Fruit fly (Drosophila melanogaster): Measurements from ENCODE around the gene Unc-76.
A peak's percentile ranks its signal among the peaks of the same experiment; 100 is the strongest.

The Unc-76 gene

dm6 chrX:2123013-2123964 lies 42.9 kb downstream of the Unc-76 start, which contains the start of gene ph-d (continued):
- TF ChIP-seq CG18619 (GFP tag; optimal IDR thresholded peaks at IDR 0.05) (peak; percentile 38), cato (GFP tag; optimal IDR thresholded peaks at IDR 0.05; ENCODE audit: borderline replicate concordance) (no peak), Dek (tag; optimal IDR thresholded peaks at IDR 0.05) (peak; percentile 29), seq (GFP tag; IDR thresholded peaks at IDR 0.05) (peak; percentile 80), CG11456 (GFP tag; IDR thresholded peaks at IDR 0.05) (peak; percentile 39; the same call in 1 of the 3 replicates), CG9437 (GFP tag; optimal IDR thresholded peaks at IDR 0.05) (peak; percentile 25), gsb-n (tag; optimal IDR thresholded peaks at IDR 0.05) (peak; percentile 17), Sin3A (optimal IDR thresholded peaks at IDR 0.05) (no peak), eyg (GFP tag; optimal IDR thresholded peaks at IDR 0.05) (no peak), CG5953 (GFP tag; IDR thresholded peaks at IDR 0.05) (no peak), slbo (GFP tag; IDR thresholded peaks at IDR 0.05) (peak; percentile 55), B-H1 (GFP tag; IDR thresholded peaks at IDR 0.05) (peak; percentile 10; the same call in 1 of the 3 replicates), ac (GFP tag; optimal IDR thresholded peaks at IDR 0.05) (no peak), CG12391 (tag; optimal IDR thresholded peaks at IDR 0.05) (peak; percentile 44), NFAT (GFP tag; IDR thresholded peaks at IDR 0.05) (peak; percentile 45), CG12769 (tag; optimal IDR thresholded peaks at IDR 0.05) (peak; percentile 98), ken (GFP tag; IDR thresholded peaks at IDR 0.05) (0 out of 3 replicates have a peak, but pooled peaks have one; percentile 7), ranshi (GFP tag; IDR thresholded peaks at IDR 0.05) (no peak), Hey (tag; optimal IDR thresholded peaks at IDR 0.05) (peak; percentile 43), bcd (GFP tag; optimal IDR thresholded peaks at IDR 0.05) (peak; percentile 19), sim (GFP tag; IDR thresholded peaks at IDR 0.05) (no peak), CG17359 (tag; optimal IDR thresholded peaks at IDR 0.05) (peak; percentile 53), prd (optimal IDR thresholded peaks at IDR 0.05) (no peak), prd (GFP tag; IDR thresholded peaks at IDR 0.05) (peak; percentile 46; the same call in 2 of the 3 replicates), CG10979 (tag; optimal IDR thresholded peaks at IDR 0.05) (peak; percentile 58), Ets65A (GFP tag) (no peak), CG6765 (GFP tag; optimal IDR thresholded peaks at IDR 0.05) (no peak), CG9876 (GFP tag; optimal IDR thresholded peaks at IDR 0.05) (no peak), CG6689 (GFP tag; IDR thresholded peaks at IDR 0.05) (0 out of 2 replicates have a peak, but pooled peaks have one; percentile 26), so (GFP tag; IDR thresholded peaks at IDR 0.05) (no peak), ssp (GFP tag; IDR thresholded peaks at IDR 0.05) (peak; percentile 24; the same call in 1 of the 2 replicates), CG4854 (GFP tag; optimal IDR thresholded peaks at IDR 0.05) (peak; percentile 14), CG12219 (GFP tag; optimal IDR thresholded peaks at IDR 0.05) (no peak), ewg (GFP tag; optimal IDR thresholded peaks at IDR 0.05) (peak; percentile 86), ap (GFP tag; IDR thresholded peaks at IDR 0.05) (no peak), bbx (GFP tag; IDR thresholded peaks at IDR 0.05; ENCODE audit: partially characterized antibody) (0 out of 2 replicates have a peak, but pooled peaks have one; percentile 22), pfk (GFP tag; optimal IDR thresholded peaks at IDR 0.05) (peak; percentile 79), CG17568 (GFP tag; optimal IDR thresholded peaks at IDR 0.05) (peak; percentile 46), crp (GFP tag; optimal IDR thresholded peaks at IDR 0.05) (peak in 1 of 2 experiments; percentile 8), oc (tag; optimal IDR thresholded peaks at IDR 0.05) (no peak), Ets97D (GFP tag; optimal IDR thresholded peaks at IDR 0.05) (peak; percentile 43), CG17612 (GFP tag; IDR thresholded peaks at IDR 0.05) (no peak), Asciz (GFP tag; optimal IDR thresholded peaks at IDR 0.05) (peak; percentile 44), lbe (GFP tag; optimal IDR thresholded peaks at IDR 0.05) (no peak), Rx (GFP tag; IDR thresholded peaks at IDR 0.05) (peak; percentile 19; the same call in 1 of the 2 replicates), CG32772 (GFP tag; IDR thresholded peaks at IDR 0.05) (0 out of 2 replicates have a peak, but pooled peaks have one; percentile 6), CG4404 (GFP tag; IDR thresholded peaks at IDR 0.05) (no peak), CoRest (tag; optimal IDR thresholded peaks at IDR 0.05) (peak; percentile 22)
